Worm (Caenorhabditis elegans): ENCODE data around the gene plc-3.

Gene plc-3

DNA sequence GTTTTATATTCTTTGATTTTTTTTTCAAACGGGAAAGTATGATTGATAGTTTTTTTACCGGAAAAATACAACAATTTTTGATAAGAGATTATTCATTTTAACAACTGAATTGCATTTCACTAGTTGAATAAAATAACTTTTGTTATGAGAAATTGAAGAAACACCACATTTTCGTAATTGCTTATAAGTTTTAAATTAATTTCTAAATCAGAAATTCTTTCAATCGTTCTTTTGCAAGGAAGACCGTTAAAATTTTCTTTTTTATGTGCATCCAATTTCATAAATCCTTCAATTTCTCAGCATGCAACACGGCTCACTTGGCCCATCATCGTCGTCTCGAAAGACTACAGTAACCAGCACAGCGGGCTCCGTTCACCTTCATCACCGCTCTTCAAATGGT is at the start of gene plc-3:
Gene plc-3, plus strand, starts transcription at position 301 of the 400 bp plus-strand sequence.
- no peak for TF ChIP-seq mdt-29 (GFP tag; IDR thresholded peaks at IDR 0.05)
- TF ChIP-seq lin-39 (tag; optimal IDR thresholded peaks at IDR 0.05) = no peak
- TF ChIP-seq lim-7 (GFP tag; IDR thresholded peaks at IDR 0.05) = no peak
- TF ChIP-seq daf-12 (tag; optimal IDR thresholded peaks at IDR 0.05) = no peak
- no peak for TF ChIP-seq D1046.2 (GFP tag; IDR thresholded peaks at IDR 0.05)
- TF ChIP-seq mxl-2 (GFP tag; conservative IDR thresholded peaks at IDR 0.05) = no peak
- no peak for TF ChIP-seq tag-97 (GFP tag; IDR thresholded peaks at IDR 0.05)
- TF ChIP-seq duxl-1 (tag; optimal IDR thresholded peaks at IDR 0.05; ENCODE audit: poor library complexity) = no peak
- TF ChIP-seq ztf-11 (tag; optimal IDR thresholded peaks at IDR 0.05) = no peak
- TF ChIP-seq nhr-25 (tag; optimal IDR thresholded peaks at IDR 0.05; ENCODE audit: borderline replicate concordance, insufficient read depth) = no peak
- no peak for TF ChIP-seq nhr-77 (tag; optimal IDR thresholded peaks at IDR 0.05)
- no peak for TF ChIP-seq zip-11 (GFP tag; IDR thresholded peaks at IDR 0.05)
- no peak for TF ChIP-seq snpc-1.2 (GFP tag; IDR thresholded peaks at IDR 0.05)
- TF ChIP-seq dpl-1 (GFP tag; optimal IDR thresholded peaks at IDR 0.05) = no peak
- no peak for TF ChIP-seq lir-3 (tag; optimal IDR thresholded peaks at IDR 0.05)
- TF ChIP-seq lin-13 (GFP tag; optimal IDR thresholded peaks at IDR 0.05) = no peak
- TF ChIP-seq pqm-1 (tag; optimal IDR thresholded peaks at IDR 0.05) = no peak

DNA sequence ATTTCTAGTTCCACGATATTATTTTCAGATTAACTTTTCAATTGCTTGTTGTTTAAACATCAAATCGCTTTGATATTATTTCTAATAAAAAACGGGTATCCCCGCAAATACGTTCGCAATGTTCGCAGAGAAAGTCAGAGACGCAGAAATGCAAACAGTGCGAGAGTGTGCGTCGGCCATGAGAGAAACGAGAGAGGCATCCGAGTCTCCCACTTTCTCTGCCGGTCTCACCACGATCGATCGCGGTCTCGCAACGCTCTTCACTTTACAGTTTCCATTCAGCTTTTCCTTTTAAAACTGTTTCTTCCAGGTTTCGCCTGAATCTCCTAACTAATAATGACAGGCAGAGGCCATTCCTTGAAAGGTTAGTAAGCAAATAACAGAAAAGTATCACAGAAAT is 48.3 kb upstream of the plc-3 start, which contains the start of gene F33H1.4:
Gene F33H1.4, plus strand, starts transcription at position 311 of the 400 bp plus-strand sequence.
- no peak for TF ChIP-seq nhr-10 (tag; optimal IDR thresholded peaks at IDR 0.05)
- TF ChIP-seq hlh-11 (tag; optimal IDR thresholded peaks at IDR 0.05) = peak; percentile 51
- TF ChIP-seq lsy-2 (tag; optimal IDR thresholded peaks at IDR 0.05) = peak; percentile 77 to 96
- TF ChIP-seq daf-12 (tag; optimal IDR thresholded peaks at IDR 0.05) = no peak
- TF ChIP-seq dve-1 (tag; optimal IDR thresholded peaks at IDR 0.05; ENCODE audit: insufficient read depth) = no peak
- TF ChIP-seq mxl-2 (GFP tag; conservative IDR thresholded peaks at IDR 0.05) = no peak
- peak; percentile 12 for TF ChIP-seq nhr-28 (tag; optimal IDR thresholded peaks at IDR 0.05)
- TF ChIP-seq nhr-11 (tag; optimal IDR thresholded peaks at IDR 0.05) = peak; percentile 80
- no peak for TF ChIP-seq tag-97 (GFP tag; IDR thresholded peaks at IDR 0.05)
- TF ChIP-seq F26F4.8 (GFP tag; conservative IDR thresholded peaks at IDR 0.05) = no peak
- no peak for TF ChIP-seq nhr-41 (GFP tag; IDR thresholded peaks at IDR 0.05)
- TF ChIP-seq spr-1 (tag; optimal IDR thresholded peaks at IDR 0.05) = no peak
- TF ChIP-seq nhr-48 (tag; optimal IDR thresholded peaks at IDR 0.05) = peak; percentile 21
- peak; percentile 80 for TF ChIP-seq mes-2 (tag; optimal IDR thresholded peaks at IDR 0.05; ENCODE audit: poor library complexity, severe bottlenecking)
- peak; percentile 8 for TF ChIP-seq F49E8.2 (tag; optimal IDR thresholded peaks at IDR 0.05; ENCODE audit: borderline replicate concordance)
- peak; percentile 47 for TF ChIP-seq dpl-1 (GFP tag; optimal IDR thresholded peaks at IDR 0.05)
- TF ChIP-seq saeg-2 (GFP tag; IDR thresholded peaks at IDR 0.05) = no peak
- no peak for TF ChIP-seq R02D3.7 (tag; optimal IDR thresholded peaks at IDR 0.05)
- no peak for TF ChIP-seq zip-2 (tag; optimal IDR thresholded peaks at IDR 0.05)
- TF ChIP-seq lin-15B (tag; optimal IDR thresholded peaks at IDR 0.05) = no peak
- TF ChIP-seq ces-1 (GFP tag; optimal IDR thresholded peaks at IDR 0.05) = no peak
- no peak for TF ChIP-seq aly-2 (tag; optimal IDR thresholded peaks at IDR 0.05)
- TF ChIP-seq T20F7.1 (GFP tag; optimal IDR thresholded peaks at IDR 0.05) = no peak
- no peak for TF ChIP-seq zfp-2 (tag; optimal IDR thresholded peaks at IDR 0.05)
- TF ChIP-seq arid-1 (GFP tag; conservative IDR thresholded peaks at IDR 0.05) = peak; percentile 62; the same call in 1 of the 2 replicates
- no peak for TF ChIP-seq jun-1 (tag; optimal IDR thresholded peaks at IDR 0.05)
- TF ChIP-seq hlh-30 (tag; optimal IDR thresholded peaks at IDR 0.05; ENCODE audit: insufficient read depth) = no peak
- TF ChIP-seq egl-43 (GFP tag; IDR thresholded peaks at IDR 0.05) = no peak
- 0 out of 2 replicates have a peak, but pooled peaks have one; percentile 6 for TF ChIP-seq Y48G9A.11 (GFP tag; IDR thresholded peaks at IDR 0.05)
- TF ChIP-seq madf-5 (GFP tag; IDR thresholded peaks at IDR 0.05) = no peak
- no peak for TF ChIP-seq skn-1 (tag; optimal IDR thresholded peaks at IDR 0.05)
- no peak for TF ChIP-seq ceh-62 (tag; optimal IDR thresholded peaks at IDR 0.05)
- no peak for TF ChIP-seq F44E2.7 (GFP tag; IDR thresholded peaks at IDR 0.05)
- no peak for TF ChIP-seq pha-4 (GFP tag; IDR thresholded peaks at IDR 0.05)
- no peak for TF ChIP-seq pha-4 (tag; optimal IDR thresholded peaks at IDR 0.05)
- TF ChIP-seq ceh-20 (GFP tag; IDR thresholded peaks at IDR 0.05) = 0 out of 2 replicates have a peak, but pooled peaks have one; percentile 24
- TF ChIP-seq ceh-44 (GFP tag; IDR thresholded peaks at IDR 0.05) = no peak
- peak; percentile 69 for TF ChIP-seq F37D6.2 (tag; optimal IDR thresholded peaks at IDR 0.05)

Measured in whole organism, L4 larva.